Fruit fly (Drosophila melanogaster): Measurements from ENCODE around the gene CG5676.

DNA sequence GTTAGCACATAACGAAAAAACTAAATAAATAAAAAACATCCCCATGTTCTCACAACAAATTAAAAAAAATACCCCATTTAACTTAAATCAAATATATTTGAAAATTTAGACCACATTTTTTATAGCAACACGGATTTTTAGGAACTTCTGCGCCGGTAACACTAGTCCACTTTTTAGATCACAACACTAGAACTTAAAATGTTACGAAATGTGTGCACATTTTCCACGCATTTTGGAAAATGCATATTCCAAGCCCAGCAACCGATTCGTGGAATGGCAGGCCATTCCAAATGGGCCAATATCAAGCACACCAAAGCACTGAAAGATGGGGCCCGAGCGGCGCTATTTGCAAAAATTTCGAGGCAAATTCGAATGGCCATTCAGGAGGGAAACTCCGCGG lies 13.0 kb upstream of the CG5676 start, which contains the start of gene CG4957:
- TF ChIP-seq h (optimal IDR thresholded peaks at IDR 0.05) (no peak), psq (optimal IDR thresholded peaks at IDR 0.05) (no peak), Sin3A (optimal IDR thresholded peaks at IDR 0.05) (no peak), insv (optimal IDR thresholded peaks at IDR 0.05) (no peak), ttk (optimal IDR thresholded peaks at IDR 0.05) (no peak)
